Worm (Caenorhabditis elegans): ENCODE measurements around the gene C28H8.2.
A peak's percentile ranks its signal among the peaks of the same experiment; 100 is the strongest.

Gene C28H8.2

DNA sequence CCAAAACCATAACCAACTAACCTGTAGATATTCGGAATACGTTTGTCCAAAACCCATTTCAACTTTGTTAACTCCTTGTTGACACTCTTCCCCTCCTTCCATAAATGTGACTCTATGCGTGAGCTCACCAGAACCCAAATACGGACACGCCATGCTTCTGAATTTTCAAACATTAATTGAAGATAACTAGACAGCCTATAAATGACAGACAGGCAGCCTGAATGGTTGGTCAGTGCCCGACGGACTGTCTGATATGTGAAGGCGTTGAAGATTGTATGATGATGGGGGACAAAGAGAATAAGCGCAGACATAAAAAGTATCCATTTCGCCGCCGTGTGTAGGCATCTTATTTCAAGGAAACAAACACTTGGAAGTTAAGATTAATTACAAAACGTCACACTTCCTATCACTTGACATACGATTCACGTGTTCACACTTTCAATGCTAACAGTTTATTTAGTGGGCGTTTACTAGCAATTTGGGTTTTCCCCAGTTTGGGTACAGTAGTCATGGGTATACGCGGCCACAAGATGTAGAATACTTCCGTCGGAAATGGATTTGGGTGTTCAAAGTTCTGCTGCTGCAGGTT is at the start of gene C28H8.2, which contains the start of gene tdo-2:
Gene C28H8.2 (plus strand): TSS at position 524 of the 589 bp plus-strand sequence.
Gene tdo-2 (minus strand): TSS at position 157 of the 589 bp plus-strand sequence.
- TF ChIP-seq pqm-1 (tag; optimal IDR thresholded peaks at IDR 0.05) (no peak), zip-4 (GFP tag; optimal IDR thresholded peaks at IDR 0.05) (no peak), skn-1 (tag; optimal IDR thresholded peaks at IDR 0.05) (peak; percentile 4), nhr-71 (tag; optimal IDR thresholded peaks at IDR 0.05) (peak; percentile 89), grh-1 (GFP tag; IDR thresholded peaks at IDR 0.05) (peak; percentile 71), pag-3 (tag; optimal IDR thresholded peaks at IDR 0.05; ENCODE audit: borderline replicate concordance, insufficient read depth) (no peak), nhr-28 (tag; optimal IDR thresholded peaks at IDR 0.05) (no peak), unc-86 (tag; optimal IDR thresholded peaks at IDR 0.05) (no peak), ces-1 (GFP tag; optimal IDR thresholded peaks at IDR 0.05) (no peak), lin-35 (GFP tag; optimal IDR thresholded peaks at IDR 0.05) (peak in 1 of 2 experiments; percentile 77), elt-3 (tag; optimal IDR thresholded peaks at IDR 0.05) (peak in 5 of 6 experiments; percentile 83 to 96 (median 93)), elt-2 (tag; optimal IDR thresholded peaks at IDR 0.05) (no peak), ztf-4 (tag; optimal IDR thresholded peaks at IDR 0.05) (peak; percentile 39), ztf-11 (tag; optimal IDR thresholded peaks at IDR 0.05) (no peak), zag-1 (tag; optimal IDR thresholded peaks at IDR 0.05) (no peak), sup-37 (GFP tag; optimal IDR thresholded peaks at IDR 0.05) (no peak), mep-1 (tag; optimal IDR thresholded peaks at IDR 0.05) (peak; percentile 48), nhr-76 (tag; optimal IDR thresholded peaks at IDR 0.05) (no peak), lin-13 (GFP tag; optimal IDR thresholded peaks at IDR 0.05) (peak; percentile 7), pax-3 (tag; optimal IDR thresholded peaks at IDR 0.05) (no peak), unc-62 (GFP tag; optimal IDR thresholded peaks at IDR 0.05) (no peak), alr-1 (tag; optimal IDR thresholded peaks at IDR 0.05; ENCODE audit: borderline replicate concordance) (no peak), aha-1 (tag; optimal IDR thresholded peaks at IDR 0.05) (no peak), lin-15B (tag; optimal IDR thresholded peaks at IDR 0.05) (no peak), nhr-19 (GFP tag; conservative IDR thresholded peaks at IDR 0.05) (peak; percentile 78), hpl-2 (GFP tag; optimal IDR thresholded peaks at IDR 0.05) (no peak), nhr-237 (tag; optimal IDR thresholded peaks at IDR 0.05) (no peak), C34B4.2 (tag; optimal IDR thresholded peaks at IDR 0.05) (no peak), blmp-1 (tag; optimal IDR thresholded peaks at IDR 0.05) (peak; percentile 94), dpl-1 (GFP tag; optimal IDR thresholded peaks at IDR 0.05) (peak; percentile 8 to 42 (median 27)), lin-14 (GFP tag; optimal IDR thresholded peaks at IDR 0.05) (peak; percentile 86), fkh-8 (tag; optimal IDR thresholded peaks at IDR 0.05) (no peak), C16A3.4 (tag; optimal IDR thresholded peaks at IDR 0.05) (peak; percentile 4), nhr-77 (tag; optimal IDR thresholded peaks at IDR 0.05) (no peak), mab-9 (GFP tag; IDR thresholded peaks at IDR 0.05) (no peak), egl-27 (tag; optimal IDR thresholded peaks at IDR 0.05) (no peak), nhr-20 (tag; optimal IDR thresholded peaks at IDR 0.05) (peak; percentile 91), C04F5.9 (tag; optimal IDR thresholded peaks at IDR 0.05) (no peak), sox-4 (tag; optimal IDR thresholded peaks at IDR 0.05) (no peak), sptf-1 (tag; optimal IDR thresholded peaks at IDR 0.05) (no peak), nhr-85 (tag) (peak; percentile 96), ets-5 (GFP tag; IDR thresholded peaks at IDR 0.05) (no peak), nhr-84 (tag; optimal IDR thresholded peaks at IDR 0.05) (no peak), irx-1 (tag; optimal IDR thresholded peaks at IDR 0.05) (peak; percentile 19), unc-130 (tag; optimal IDR thresholded peaks at IDR 0.05) (peak; percentile 67), fkh-10 (GFP tag; optimal IDR thresholded peaks at IDR 0.05) (no peak), hlh-4 (tag; optimal IDR thresholded peaks at IDR 0.05) (no peak), snpc-4 (tag; optimal IDR thresholded peaks at IDR 0.05) (no peak), dsc-1 (tag; optimal IDR thresholded peaks at IDR 0.05) (no peak), mef-2 (tag; optimal IDR thresholded peaks at IDR 0.05) (no peak), unc-98 (GFP tag; IDR thresholded peaks at IDR 0.05) (no peak), efl-1 (optimal IDR thresholded peaks at IDR 0.05) (peak in 1 of 2 experiments; percentile 17), efl-1 (GFP tag; optimal IDR thresholded peaks at IDR 0.05 in 1 of 2) (peak in 1 of 2 experiments; percentile 93)
